Worm (Caenorhabditis elegans): Measurements from ENCODE around the gene ZC84.6.

Gene ZC84.6

ce11 chrIII:9143911-9144310 lies 55.6 kb downstream of the ZC84.6 start, which contains the start of gene ZK512.11:
ZK512.11 (plus strand) TSS chrIII:9144211.
- peak; percentile 74 for TF ChIP-seq ces-1 (GFP tag; optimal IDR thresholded peaks at IDR 0.05)
- TF ChIP-seq unc-39 (tag; optimal IDR thresholded peaks at IDR 0.05) = no peak
- TF ChIP-seq sem-2 (GFP tag; optimal IDR thresholded peaks at IDR 0.05) = no peak
